Fruit fly (Drosophila melanogaster) whole organism: ENCODE results near the gene Dys.

ENCODE experiments used
- CG8478 ChIP-seq: fragments of >200 bp; optimal IDR thresholded peaks from 2 replicates; lab custom pipeline; 2018; ENCODE audit warnings: inconsistent platforms
- Dll ChIP-seq: fragments of >200 bp; optimal IDR thresholded peaks from 2 replicates; lab custom pipeline; 2017
- EcR ChIP-seq, 2 experiments: fragments of >200 bp; optimal IDR thresholded peaks; 2 replicates each; lab custom pipeline; 2017; ENCODE audit warnings: missing biosample characterization in 2 of 2, missing genetic modification characterization in 2 of 2, missing genetic modification reagents in 2 of 2
- pan ChIP-seq: fragments of >200 bp; optimal IDR thresholded peaks from 2 replicates; lab custom pipeline; 2017
- psq ChIP-seq: fragments of >200 bp; optimal IDR thresholded peaks from 2 replicates; lab custom pipeline; 2017
- usp ChIP-seq: fragments of >200 bp; optimal IDR thresholded peaks from 2 replicates; lab custom pipeline; 2017; ENCODE audit warnings: missing biosample characterization, missing genetic modification characterization, mixed read lengths

The Dys gene

dm6 chr3R:19476484-19476883 lies 15.6 kb downstream of the Dys start:
- TF ChIP-seq usp (GFP tag; lab: Kevin White, UChicago) (no peak), EcR (GFP tag; optimal IDR thresholded peaks at IDR 0.05; lab: Kevin White, UChicago) (no peak)

DNA sequence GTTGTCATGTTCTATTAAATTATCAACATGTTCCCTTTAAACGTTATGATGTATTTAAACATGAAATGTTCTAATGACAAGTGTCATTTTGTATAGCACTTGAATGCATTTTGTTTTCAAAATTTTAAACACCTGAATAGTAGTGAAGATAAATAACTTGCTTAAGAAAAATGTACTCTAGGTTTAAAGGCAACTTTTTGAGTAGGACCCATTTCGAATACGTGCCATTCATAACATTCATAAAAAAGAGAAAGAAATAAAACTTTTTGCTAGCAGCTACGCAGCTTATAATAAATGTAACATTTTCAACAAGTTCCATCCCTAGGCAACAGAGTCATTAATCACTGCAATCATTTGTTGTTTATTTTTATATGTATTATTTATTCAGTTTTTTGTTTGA lies 25.5 kb downstream of the Dys start:
- TF ChIP-seq EcR (GFP tag; optimal IDR thresholded peaks at IDR 0.05; lab: Kevin White, UChicago) (no peak), usp (GFP tag; lab: Kevin White, UChicago) (no peak), Dll (lab: Kevin White, UChicago) (no peak), CG8478 (no peak), pan (lab: Kevin White, UChicago) (no peak), psq (lab: Kevin White, UChicago) (no peak)

DNA sequence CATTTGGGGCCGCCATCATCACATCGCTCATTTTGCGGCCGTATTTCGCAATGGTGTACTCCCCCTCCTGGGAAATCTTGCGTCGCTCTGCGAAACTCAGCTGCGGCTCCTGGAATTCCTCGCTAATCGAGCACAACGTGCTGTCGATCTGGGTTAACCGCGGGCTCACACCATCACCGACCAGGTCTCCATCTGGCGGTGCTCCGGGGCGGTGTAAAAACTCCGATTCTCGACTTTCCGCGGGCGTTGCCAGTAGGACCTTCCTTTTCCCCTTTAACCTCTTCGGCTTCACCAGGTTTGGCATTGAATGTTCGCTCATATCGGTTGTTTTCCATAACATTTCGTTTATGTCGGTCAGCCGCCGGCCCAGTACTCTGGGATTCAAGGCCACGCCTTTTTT lies 29.1 kb downstream of the Dys start:
- TF ChIP-seq EcR (GFP tag; optimal IDR thresholded peaks at IDR 0.05; lab: Kevin White, UChicago): no peak
- TF ChIP-seq pan (lab: Kevin White, UChicago): no peak
- TF ChIP-seq Dll (lab: Kevin White, UChicago): no peak
- TF ChIP-seq CG8478: no peak

DNA sequence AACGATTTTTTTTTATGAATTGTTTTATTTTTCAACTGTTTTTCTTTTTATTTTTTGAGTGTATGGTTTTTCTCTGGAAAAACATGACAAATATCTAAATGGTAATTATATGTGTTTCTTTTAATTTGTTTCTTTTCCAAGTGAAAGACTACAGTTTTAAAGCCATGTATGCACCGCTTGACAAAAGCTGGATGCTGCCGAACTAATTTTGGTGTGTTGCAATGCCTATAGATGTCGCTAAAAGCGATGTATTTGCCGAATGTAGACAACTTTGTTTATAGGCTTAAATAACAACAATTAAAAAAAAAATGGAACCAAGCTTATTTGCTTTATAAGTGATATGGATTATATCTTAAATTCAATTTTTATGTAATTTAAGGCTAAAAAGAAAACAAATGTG lies 30.1 kb downstream of the Dys start, which contains the start of gene CG15025:
TSS of gene CG15025 (minus strand) at position 120 of the 400 bp plus-strand sequence.
- TF ChIP-seq usp (GFP tag; lab: Kevin White, UChicago) (no peak), psq (lab: Kevin White, UChicago) (no peak), pan (lab: Kevin White, UChicago) (no peak)

DNA sequence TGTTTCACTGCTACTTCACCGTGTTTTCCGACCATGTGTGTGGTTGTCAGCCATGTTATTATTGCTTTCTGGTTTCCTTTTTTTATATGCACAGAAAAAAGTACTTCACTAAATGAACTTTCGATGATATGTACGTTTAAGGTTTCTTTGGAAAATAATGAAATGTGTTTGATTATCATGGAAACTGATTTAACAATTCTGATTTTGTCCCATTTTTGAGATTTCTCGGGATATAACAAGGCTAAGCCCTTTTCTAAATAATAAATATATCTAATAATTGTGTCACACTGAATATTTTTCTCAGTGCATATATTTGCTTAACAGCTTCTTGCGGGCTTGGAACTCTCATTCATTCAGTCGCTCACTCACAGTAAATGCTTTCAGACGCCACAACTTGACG lies 31.5 kb downstream of the Dys start:
- no peak for TF ChIP-seq usp (GFP tag; lab: Kevin White, UChicago)
- TF ChIP-seq psq (lab: Kevin White, UChicago): no peak
- no peak for TF ChIP-seq Dll (lab: Kevin White, UChicago)
- TF ChIP-seq pan (lab: Kevin White, UChicago): no peak
- no peak for TF ChIP-seq CG8478
- no peak for TF ChIP-seq EcR (GFP tag; optimal IDR thresholded peaks at IDR 0.05; lab: Kevin White, UChicago)

dm6 chr3R:19495217-19495616 lies 34.3 kb downstream of the Dys start:
- TF ChIP-seq CG8478 (no peak), psq (lab: Kevin White, UChicago) (no peak), EcR (GFP tag; optimal IDR thresholded peaks at IDR 0.05; lab: Kevin White, UChicago) (no peak), usp (GFP tag; lab: Kevin White, UChicago) (no peak), pan (lab: Kevin White, UChicago) (no peak), Dll (lab: Kevin White, UChicago) (no peak)

DNA sequence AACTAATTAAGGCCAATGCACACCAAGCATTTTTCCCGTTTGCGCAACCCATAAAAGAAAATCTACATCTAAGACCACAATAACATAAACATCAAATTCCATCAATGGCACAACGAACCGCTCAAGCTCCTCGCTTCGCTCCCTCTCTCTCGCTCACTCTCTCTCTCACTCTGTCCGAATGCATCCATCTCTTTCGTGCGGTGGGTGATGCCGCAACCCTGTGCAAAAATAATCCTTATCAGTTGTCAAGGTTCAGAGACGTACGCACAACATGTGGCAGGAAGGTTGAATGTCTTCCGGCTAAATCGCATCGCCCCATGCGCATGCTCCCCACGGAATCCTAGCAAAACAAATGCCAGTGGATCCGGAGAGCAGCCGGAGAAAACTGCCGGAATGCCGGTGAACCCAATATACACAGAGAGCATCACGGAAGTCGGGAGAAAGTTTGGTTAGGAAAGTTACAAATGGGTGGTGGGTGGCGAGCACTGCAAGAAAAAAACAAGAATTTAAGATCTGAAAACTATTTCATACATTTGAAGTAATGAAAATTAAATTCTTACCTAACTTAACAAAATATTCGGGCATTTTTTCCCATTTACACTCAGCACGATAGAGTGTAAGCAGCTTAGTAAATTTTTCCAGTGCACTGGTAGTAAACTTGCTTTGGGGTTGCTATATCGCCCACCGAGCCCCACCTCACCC lies 37.9 kb downstream of the Dys start:
- TF ChIP-seq CG8478: no peak
- no peak for TF ChIP-seq EcR (GFP tag; optimal IDR thresholded peaks at IDR 0.05; lab: Kevin White, UChicago)
- no peak for TF ChIP-seq pan (lab: Kevin White, UChicago)
- no peak for TF ChIP-seq Dll (lab: Kevin White, UChicago)
- TF ChIP-seq psq (lab: Kevin White, UChicago): no peak
- TF ChIP-seq usp (GFP tag; lab: Kevin White, UChicago): no peak

dm6 chr3R:19499374-19499703 lies 38.5 kb downstream of the Dys start:
- no peak for TF ChIP-seq EcR (GFP tag; optimal IDR thresholded peaks at IDR 0.05; lab: Kevin White, UChicago)
- no peak for TF ChIP-seq pan (lab: Kevin White, UChicago)
- TF ChIP-seq usp (GFP tag; lab: Kevin White, UChicago): no peak
- no peak for TF ChIP-seq psq (lab: Kevin White, UChicago)
- no peak for TF ChIP-seq CG8478
- no peak for TF ChIP-seq Dll (lab: Kevin White, UChicago)

dm6 chr3R:19499776-19500175 lies 38.9 kb downstream of the Dys start:
- TF ChIP-seq CG8478: no peak
- TF ChIP-seq pan (lab: Kevin White, UChicago): no peak

dm6 chr3R:19500588-19500987 lies 39.7 kb downstream of the Dys start:
- TF ChIP-seq pan (lab: Kevin White, UChicago) (no peak), EcR (GFP tag; optimal IDR thresholded peaks at IDR 0.05; lab: Kevin White, UChicago) (no peak), usp (GFP tag; lab: Kevin White, UChicago) (no peak), psq (lab: Kevin White, UChicago) (no peak), CG8478 (no peak), Dll (lab: Kevin White, UChicago) (no peak)

DNA sequence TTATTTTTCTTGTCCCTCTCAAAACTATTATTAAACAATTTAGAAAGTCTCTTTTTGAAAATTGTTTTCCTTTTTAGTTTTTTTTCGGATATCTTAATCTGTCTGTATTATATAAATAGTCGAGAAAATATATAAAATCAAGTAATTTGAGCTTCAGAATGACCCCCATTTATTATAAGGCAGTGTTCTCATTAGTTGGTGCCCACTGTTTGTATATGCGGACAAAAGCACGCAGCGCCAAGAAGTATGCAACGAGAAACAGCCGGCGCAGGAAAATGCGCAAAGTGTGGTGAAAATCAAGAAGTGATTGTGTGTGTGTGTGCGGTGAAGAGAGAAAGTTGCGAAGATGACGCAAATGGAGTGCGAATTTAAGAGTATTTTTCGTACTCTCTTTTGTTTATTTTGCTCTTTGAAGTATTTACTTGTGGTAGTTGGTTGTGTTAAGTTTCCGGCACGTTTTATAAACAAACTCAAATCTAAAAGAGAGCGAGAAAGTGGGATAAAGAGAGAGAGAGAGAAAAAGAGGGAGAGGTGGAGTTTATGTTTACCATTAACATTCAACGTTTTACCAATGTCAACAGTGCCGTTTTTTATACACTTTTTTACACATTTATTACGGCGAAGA lies 42.3 kb downstream of the Dys start:
- TF ChIP-seq Dll (lab: Kevin White, UChicago) (no peak), pan (lab: Kevin White, UChicago) (no peak), usp (GFP tag; lab: Kevin White, UChicago) (no peak)

dm6 chr3R:19508388-19509185 lies 47.7 kb downstream of the Dys start:
- no peak for TF ChIP-seq CG8478
- no peak for TF ChIP-seq EcR (GFP tag; optimal IDR thresholded peaks at IDR 0.05; lab: Kevin White, UChicago)
- TF ChIP-seq Dll (lab: Kevin White, UChicago): no peak
- no peak for TF ChIP-seq pan (lab: Kevin White, UChicago)
- TF ChIP-seq usp (GFP tag; lab: Kevin White, UChicago): no peak
- no peak for TF ChIP-seq psq (lab: Kevin White, UChicago)
